Worm (Caenorhabditis elegans) whole organism, early embryonic: ENCODE measurements around the gene F33C8.4.

ENCODE experiments used
- B0310.2 ChIP-seq: sonication (generic microtip); optimal IDR thresholded peaks from 2 replicates; lab custom pipeline; 2016; ENCODE audit warnings: mild to moderate bottlenecking, missing genetic modification characterization, missing compliant biosample characterization
- aly-1 ChIP-seq: sonication (generic microtip); optimal IDR thresholded peaks from 2 replicates; lab custom pipeline; 2016; ENCODE audit warnings: missing genetic modification characterization, missing compliant biosample characterization
- ama-1 ChIP-seq: fragments of 150-350 bp; optimal IDR thresholded peaks from 2 replicates; lab custom pipeline; 2014
- ceh-13 ChIP-seq: fragments of 200-800 bp; sonication (Bioruptor generic); optimal IDR thresholded peaks from 2 replicates; lab custom pipeline; 2018; ENCODE audit warnings: mild to moderate bottlenecking, missing genetic modification characterization, missing compliant biosample characterization
- ceh-36 ChIP-seq: sonication (generic microtip); optimal IDR thresholded peaks from 2 replicates; lab custom pipeline; 2016; ENCODE audit warnings: missing genetic modification characterization, inconsistent platforms, missing compliant biosample characterization
- flt-1 ChIP-seq: fragments of 200-800 bp; sonication (Bioruptor generic); IDR thresholded peaks from 2 replicates; pipeline ENCODE4 v1.3.6; 2022; ENCODE audit warnings: missing genetic modification characterization, missing compliant biosample characterization
- hmbx-1 ChIP-seq: sonication (generic microtip); optimal IDR thresholded peaks from 2 replicates; lab custom pipeline; 2016; ENCODE audit warnings: mild to moderate bottlenecking, missing genetic modification characterization, missing compliant biosample characterization
- hmg-4 ChIP-seq: fragments of 200-800 bp; sonication (Bioruptor generic); optimal IDR thresholded peaks from 2 replicates; lab custom pipeline; 2018; ENCODE audit warnings: mild to moderate bottlenecking, missing genetic modification characterization, missing compliant biosample characterization
- pes-1 ChIP-seq: fragments of 200-800 bp; sonication (Bioruptor generic); IDR thresholded peaks from 2 replicates; pipeline ENCODE4 v1.3.6; 2022; ENCODE audit warnings: missing genetic modification reagents, missing genetic modification characterization, missing compliant biosample characterization
- sea-1 ChIP-seq: fragments of 200-800 bp; sonication (Bioruptor generic); conservative IDR thresholded peaks from 2 replicates; pipeline ENCODE4 v1.3.6; 2022; ENCODE audit warnings: missing genetic modification characterization, missing compliant biosample characterization
- tbx-11 ChIP-seq: fragments of 200-800 bp; sonication (Bioruptor generic); IDR thresholded peaks from 2 replicates; pipeline ENCODE4 v1.3.6; 2022; ENCODE audit warnings: missing genetic modification characterization, missing compliant biosample characterization
- tra-4 ChIP-seq: sonication (generic microtip); optimal IDR thresholded peaks from 2 replicates; lab custom pipeline; 2017; ENCODE audit warnings: missing genetic modification characterization, missing compliant biosample characterization

- TF ChIP-seq aly-1 (tag; lab: Kevin White, UChicago): no peak
- no peak for TF ChIP-seq ama-1 (lab: Kevin White, UChicago)
- TF ChIP-seq tbx-11 (GFP tag; lab: Robert Waterston, UW): no peak
- no peak for TF ChIP-seq tra-4 (tag; lab: Kevin White, UChicago)
- TF ChIP-seq hmg-4 (GFP tag; lab: Kevin White, UChicago): no peak
- TF ChIP-seq hmbx-1 (tag; lab: Kevin White, UChicago): no peak
- no peak for TF ChIP-seq B0310.2 (tag; lab: Kevin White, UChicago)
- no peak for TF ChIP-seq ceh-36 (tag; lab: Kevin White, UChicago)
- no peak for TF ChIP-seq sea-1 (GFP tag; lab: Robert Waterston, UW)
- no peak for TF ChIP-seq ceh-13 (GFP tag; lab: Kevin White, UChicago)
- no peak for TF ChIP-seq flt-1 (GFP tag; lab: Robert Waterston, UW)
- TF ChIP-seq pes-1 (GFP tag; lab: Robert Waterston, UW): no peak
These were observed at the start of gene F33C8.4 for ce11 chrX:14731828-14732331.
